Fruit fly (Drosophila melanogaster) whole organism, embryonic: ENCODE results near the gene dbe.
A peak's percentile ranks its signal among the peaks of the same experiment; 100 is the strongest.

Experiments
- Awh ChIP-seq: fragments of 200-800 bp; sonication (Bioruptor generic); IDR thresholded peaks from 2 replicates; pipeline ENCODE4, ENCODE4 v1.3.6; 2022; ENCODE audit warnings: missing biosample characterization, missing genetic modification characterization
- Bgb ChIP-seq: fragments of 200-800 bp; sonication (Bioruptor generic); IDR thresholded peaks from 2 replicates; pipeline ENCODE4 v1.3.6; 2022; ENCODE audit warnings: missing biosample characterization, missing genetic modification characterization; ENCODE audit not compliant: partially characterized antibody
- CG10209 ChIP-seq: fragments of 200-800 bp; sonication (Bioruptor generic); optimal IDR thresholded peaks from 3 replicates; lab custom pipeline; 2017; ENCODE audit warnings: missing biosample characterization, mild to moderate bottlenecking, missing genetic modification characterization, missing genetic modification reagents
- CG12104 ChIP-seq: fragments of 200-800 bp; sonication (Bioruptor generic); optimal IDR thresholded peaks from 3 replicates; lab custom pipeline; 2016; ENCODE audit warnings: missing biosample characterization, missing genetic modification characterization
- CG13296 ChIP-seq: fragments of 200-800 bp; sonication (Bioruptor generic); optimal IDR thresholded peaks from 3 replicates; lab custom pipeline; 2018; ENCODE audit warnings: missing biosample characterization, mild to moderate bottlenecking, missing genetic modification characterization
- CG14710 ChIP-seq: fragments of 200-800 bp; sonication (Bioruptor generic); optimal IDR thresholded peaks from 3 replicates; lab custom pipeline; 2019; ENCODE audit warnings: missing biosample characterization, mild to moderate bottlenecking, missing genetic modification characterization, moderate library complexity
- CG15514 ChIP-seq: fragments of 200-800 bp; sonication (Bioruptor generic); optimal IDR thresholded peaks from 3 replicates; lab custom pipeline; 2017; ENCODE audit warnings: missing biosample characterization, missing genetic modification characterization, mild to moderate bottlenecking, moderate library complexity, missing genetic modification reagents
- CG16863 ChIP-seq: fragments of 200-800 bp; sonication (Bioruptor generic); optimal IDR thresholded peaks from 3 replicates; lab custom pipeline; 2016; ENCODE audit warnings: missing biosample characterization, missing genetic modification characterization
- CG17385 ChIP-seq: fragments of 200-800 bp; sonication (Bioruptor generic); optimal IDR thresholded peaks from 3 replicates; lab custom pipeline; 2018; ENCODE audit warnings: missing biosample characterization, mild to moderate bottlenecking, missing genetic modification characterization
- CG2199 ChIP-seq: fragments of 200-800 bp; sonication (Bioruptor generic); IDR thresholded peaks from 3 replicates; pipeline ENCODE4 v1.3.6; 2022; ENCODE audit warnings: missing biosample characterization, missing genetic modification characterization
- CG30403 ChIP-seq: fragments of 200-800 bp; sonication (Bioruptor generic); optimal IDR thresholded peaks from 3 replicates; lab custom pipeline; 2016; ENCODE audit warnings: missing biosample characterization, missing genetic modification characterization
- CG31388 ChIP-seq: fragments of 200-800 bp; sonication (Bioruptor generic); optimal IDR thresholded peaks from 2 replicates; lab custom pipeline; 2016; ENCODE audit warnings: missing biosample characterization, missing genetic modification characterization
- CG31441 ChIP-seq: fragments of 200-800 bp; sonication (Bioruptor generic); IDR thresholded peaks from 2 replicates; pipeline ENCODE4 v1.3.6; 2022; ENCODE audit warnings: missing biosample characterization, missing genetic modification characterization
- CG34422 ChIP-seq: fragments of 200-800 bp; sonication (Bioruptor generic); IDR thresholded peaks from 3 replicates; pipeline ENCODE4 v1.3.6; 2022; ENCODE audit warnings: missing biosample characterization, missing genetic modification characterization
- CG3847 ChIP-seq: fragments of 200-800 bp; sonication (Bioruptor generic); IDR thresholded peaks from 2 replicates; pipeline ENCODE4 v1.3.6; 2022; ENCODE audit warnings: missing biosample characterization, missing genetic modification characterization
- CG42726 ChIP-seq: fragments of 200-800 bp; sonication (Bioruptor generic); IDR thresholded peaks from 2 replicates; pipeline ENCODE4 v1.3.6; 2022; ENCODE audit warnings: missing biosample characterization, missing genetic modification characterization; ENCODE audit not compliant: partially characterized antibody
- CG6765 ChIP-seq: fragments of 200-800 bp; sonication (Bioruptor generic); optimal IDR thresholded peaks from 3 replicates; lab custom pipeline; 2017; ENCODE audit warnings: missing biosample characterization, mild to moderate bottlenecking, missing genetic modification characterization
- CG7372 ChIP-seq: fragments of 200-800 bp; sonication (Bioruptor generic); IDR thresholded peaks from 2 replicates; pipeline ENCODE4 v1.3.6; 2022; ENCODE audit warnings: missing biosample characterization, missing genetic modification characterization
- CG7839 ChIP-seq: fragments of 200-800 bp; sonication (Bioruptor generic); optimal IDR thresholded peaks from 3 replicates; lab custom pipeline; 2018; ENCODE audit warnings: missing biosample characterization, mild to moderate bottlenecking, missing genetic modification characterization, moderate library complexity
- CG7987 ChIP-seq: fragments of 200-800 bp; sonication (Bioruptor generic); optimal IDR thresholded peaks from 2 replicates; lab custom pipeline; 2018; ENCODE audit warnings: missing biosample characterization, mild to moderate bottlenecking, missing genetic modification characterization, moderate library complexity
- CG8290 ChIP-seq, 3 experiments: fragments of 200-800 bp; sonication (Bioruptor generic); optimal IDR thresholded peaks; 2 replicates each; lab custom pipeline; 2016 to 2019; ENCODE audit warnings: missing biosample characterization in 3 of 3, missing genetic modification characterization in 3 of 3, mild to moderate bottlenecking in 2 of 3, moderate library complexity in 1 of 3
- CG8765 ChIP-seq: fragments of 200-800 bp; sonication (Bioruptor generic); IDR thresholded peaks from 2 replicates; pipeline ENCODE4 v1.3.6; 2022; ENCODE audit warnings: missing biosample characterization, missing genetic modification characterization
- Chrac-16 ChIP-seq: fragments of 200-800 bp; sonication (Bioruptor generic); optimal IDR thresholded peaks from 3 replicates; lab custom pipeline; 2016; ENCODE audit warnings: missing biosample characterization, missing genetic modification characterization
- D19A ChIP-seq: fragments of 200-800 bp; optimal IDR thresholded peaks from 3 replicates; lab custom pipeline; 2019; ENCODE audit warnings: missing biosample characterization, mild to moderate bottlenecking, missing genetic modification characterization, moderate library complexity
- Drgx ChIP-seq: fragments of 200-800 bp; sonication (Bioruptor generic); IDR thresholded peaks from 2 replicates; pipeline ENCODE4 v1.3.6; 2022; ENCODE audit warnings: missing biosample characterization, missing genetic modification characterization
- HLHmδ ChIP-seq: fragments of 200-800 bp; sonication (Bioruptor generic); optimal IDR thresholded peaks from 2 replicates; lab custom pipeline; 2018; ENCODE audit warnings: missing biosample characterization, mild to moderate bottlenecking, missing genetic modification characterization, moderate library complexity
- MTF-1 ChIP-seq: fragments of 200-800 bp; sonication (Bioruptor generic); optimal IDR thresholded peaks from 2 replicates; lab custom pipeline; 2018; ENCODE audit warnings: missing biosample characterization, mild to moderate bottlenecking, missing genetic modification characterization, borderline replicate concordance
- Mad ChIP-seq: fragments of 200-800 bp; sonication (Bioruptor generic); optimal IDR thresholded peaks from 2 replicates; lab custom pipeline; 2016; ENCODE audit warnings: missing biosample characterization, missing genetic modification characterization
- Max ChIP-seq: fragments of 200-800 bp; sonication (Bioruptor generic); optimal IDR thresholded peaks from 2 replicates; lab custom pipeline; 2016; ENCODE audit warnings: missing biosample characterization, mild to moderate bottlenecking, missing genetic modification characterization
- Scr ChIP-seq: fragments of 200-800 bp; sonication (Bioruptor generic); IDR thresholded peaks from 2 replicates; pipeline ENCODE4 v1.3.6; 2022; ENCODE audit warnings: missing biosample characterization, missing genetic modification characterization; ENCODE audit not compliant: partially characterized antibody
- Taf1 ChIP-seq: fragments of 200-800 bp; sonication (Bioruptor generic); IDR thresholded peaks from 2 replicates; pipeline ENCODE4 v1.3.6; 2022; ENCODE audit warnings: missing biosample characterization, missing genetic modification characterization
- Tbp ChIP-seq: fragments of >200 bp; optimal IDR thresholded peaks from 2 replicates; lab custom pipeline; 2018; ENCODE audit warnings: missing biosample characterization, missing genetic modification characterization
- YL-1 ChIP-seq: fragments of 200-800 bp; sonication (Bioruptor generic); optimal IDR thresholded peaks from 3 replicates; lab custom pipeline; 2017; ENCODE audit warnings: missing biosample characterization, mild to moderate bottlenecking, missing genetic modification characterization
- bbx ChIP-seq: fragments of 200-800 bp; sonication (Bioruptor generic); IDR thresholded peaks from 2 replicates; pipeline ENCODE4 v1.3.6; 2022; ENCODE audit warnings: missing biosample characterization, missing genetic modification characterization; ENCODE audit not compliant: partially characterized antibody
- cas ChIP-seq: fragments of 200-800 bp; sonication (Bioruptor generic); IDR thresholded peaks from 2 replicates; pipeline ENCODE4 v1.3.6; 2022; ENCODE audit warnings: missing biosample characterization, missing genetic modification characterization
- cato ChIP-seq: fragments of 200-800 bp; sonication (Bioruptor generic); optimal IDR thresholded peaks from 2 replicates; lab custom pipeline; 2016; ENCODE audit warnings: missing biosample characterization, missing genetic modification characterization, borderline replicate concordance
- cg ChIP-seq: fragments of 200-800 bp; sonication (Bioruptor generic); optimal IDR thresholded peaks from 3 replicates; lab custom pipeline; 2019; ENCODE audit warnings: missing biosample characterization, mild to moderate bottlenecking, missing genetic modification characterization, moderate library complexity
- chinmo ChIP-seq: fragments of 200-800 bp; sonication (Bioruptor generic); IDR thresholded peaks from 4 replicates; pipeline ENCODE4 v1.3.6; 2022; ENCODE audit warnings: missing biosample characterization, missing genetic modification characterization; ENCODE audit not compliant: partially characterized antibody
- en ChIP-seq: fragments of 200-800 bp; sonication (Bioruptor generic); optimal IDR thresholded peaks from 2 replicates; lab custom pipeline; 2016; ENCODE audit warnings: missing biosample characterization, missing genetic modification characterization
- ewg ChIP-seq: fragments of 200-800 bp; sonication (Bioruptor generic); optimal IDR thresholded peaks from 3 replicates; lab custom pipeline; 2017; ENCODE audit warnings: mild to moderate bottlenecking, missing biosample characterization, missing genetic modification reagents, missing genetic modification characterization
- fd102C ChIP-seq: fragments of 200-800 bp; sonication (Bioruptor generic); optimal IDR thresholded peaks from 2 replicates; lab custom pipeline; 2018; ENCODE audit warnings: missing biosample characterization, mild to moderate bottlenecking, missing genetic modification characterization, moderate library complexity
- ftz-f1 ChIP-seq: fragments of 200-800 bp; sonication (Bioruptor generic); optimal IDR thresholded peaks from 2 replicates; lab custom pipeline; 2016; ENCODE audit warnings: missing biosample characterization, missing genetic modification characterization
- gce ChIP-seq: fragments of 200-800 bp; sonication (Bioruptor generic); IDR thresholded peaks from 3 replicates; pipeline ENCODE4 v1.3.6; 2022; ENCODE audit warnings: missing biosample characterization, missing genetic modification characterization
- gro ChIP-seq: fragments of 200-800 bp; sonication (Bioruptor generic); optimal IDR thresholded peaks from 2 replicates; lab custom pipeline; 2016; ENCODE audit warnings: missing biosample characterization, missing genetic modification characterization
- inv ChIP-seq: fragments of 200-800 bp; sonication (Bioruptor generic); IDR thresholded peaks from 2 replicates; pipeline ENCODE4 v1.3.6; 2022; ENCODE audit warnings: missing biosample characterization, missing genetic modification characterization; ENCODE audit not compliant: partially characterized antibody
- kay ChIP-seq: fragments of 200-800 bp; sonication (Bioruptor generic); optimal IDR thresholded peaks from 2 replicates; lab custom pipeline; 2016; ENCODE audit warnings: missing biosample characterization, missing genetic modification characterization
- lab ChIP-seq: fragments of 200-800 bp; sonication (Bioruptor generic); optimal IDR thresholded peaks from 3 replicates; lab custom pipeline; 2017; ENCODE audit warnings: missing biosample characterization, missing genetic modification characterization, mild to moderate bottlenecking, moderate library complexity, missing genetic modification reagents
- nerfin-2 ChIP-seq: fragments of 200-800 bp; sonication (Bioruptor generic); IDR thresholded peaks from 2 replicates; pipeline ENCODE4 v1.3.6; 2022; ENCODE audit warnings: missing biosample characterization, missing genetic modification characterization; ENCODE audit not compliant: partially characterized antibody
- zf30C ChIP-seq: fragments of 200-800 bp; sonication (Bioruptor generic); optimal IDR thresholded peaks from 3 replicates; lab custom pipeline; 2018; ENCODE audit warnings: missing biosample characterization, mild to moderate bottlenecking, missing genetic modification characterization

dbe gene

DNA sequence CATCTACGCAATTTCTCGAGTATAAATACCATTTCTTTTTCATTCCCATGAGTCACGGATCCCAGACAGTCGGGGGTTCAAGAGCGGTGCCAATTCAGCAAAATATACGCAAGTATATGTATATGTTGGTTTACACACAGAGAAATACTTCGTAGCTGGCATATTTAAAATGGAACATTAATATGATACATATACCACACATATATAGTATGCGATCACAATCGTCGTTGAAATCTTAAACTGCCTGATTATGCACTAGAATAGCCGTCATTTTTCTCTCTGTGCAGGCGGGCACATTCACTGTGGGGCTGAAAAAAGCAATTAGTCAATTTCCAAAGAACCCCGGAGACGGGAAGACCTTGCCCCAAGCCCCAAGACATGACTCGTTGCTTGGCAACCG lies 27.9 kb downstream of the dbe start (continued):
- TF ChIP-seq cas (GFP tag; lab: Robert Waterston, UW) (peak; percentile 81), CG2199 (GFP tag; lab: Robert Waterston, UW) (no peak), CG8290 (GFP tag; optimal IDR thresholded peaks at IDR 0.05; lab: Kevin White, UChicago) (peak; percentile 38), CG8290 (tag; optimal IDR thresholded peaks at IDR 0.05; lab: Kevin White, UChicago) (peak in 1 of 2 experiments; percentile 79), Tbp (GFP tag; lab: Kevin White, UChicago) (no peak), CG7839 (tag; lab: Kevin White, UChicago) (peak; percentile 76), CG7987 (GFP tag; lab: Kevin White, UChicago) (no peak), en (GFP tag; lab: Kevin White, UChicago) (no peak), CG7372 (GFP tag; lab: Robert Waterston, UW) (peak; percentile 63), Max (GFP tag; lab: Kevin White, UChicago) (peak; percentile 55), CG17385 (GFP tag; lab: Kevin White, UChicago) (peak; percentile 57), CG10209 (GFP tag; lab: Kevin White, UChicago) (peak; percentile 67), CG13296 (GFP tag; lab: Kevin White, UChicago) (peak; percentile 69), ftz-f1 (peak; percentile 38), CG3847 (GFP tag; lab: Robert Waterston, UW) (peak; percentile 79), cg (no peak), nerfin-2 (no peak), gce (GFP tag; lab: Robert Waterston, UW) (peak; percentile 66; the same call in 1 of the 3 replicates), Chrac-16 (GFP tag; lab: Kevin White, UChicago) (peak; percentile 70), chinmo (0 out of 4 replicates have a peak, but pooled peaks have one; percentile 45), CG16863 (GFP tag; lab: Kevin White, UChicago) (peak; percentile 41), MTF-1 (GFP tag; lab: Kevin White, UChicago) (no peak), Drgx (GFP tag; lab: Robert Waterston, UW) (peak; percentile 94), CG42726 (GFP tag; lab: Robert Waterston, UW) (no peak), CG31441 (GFP tag; lab: Robert Waterston, UW) (peak; percentile 47; the same call in 1 of the 2 replicates), CG8765 (GFP tag; lab: Robert Waterston, UW) (peak; percentile 73), gro (GFP tag; lab: Kevin White, UChicago) (peak; percentile 87), CG31388 (GFP tag; lab: Kevin White, UChicago) (no peak), Mad (GFP tag; lab: Kevin White, UChicago) (peak; percentile 50), CG34422 (GFP tag; lab: Robert Waterston, UW) (peak; percentile 68; the same call in 1 of the 3 replicates), inv (GFP tag; lab: Robert Waterston, UW) (no peak), CG14710 (peak; percentile 39), kay (GFP tag; lab: Kevin White, UChicago) (peak; percentile 66), D19A (tag; lab: Kevin White, UChicago) (no peak), cato (GFP tag; lab: Kevin White, UChicago) (no peak), CG12104 (GFP tag; lab: Kevin White, UChicago) (peak; percentile 30), bbx (GFP tag; lab: Robert Waterston, UW) (no peak), ewg (peak; percentile 43), lab (GFP tag; lab: Kevin White, UChicago) (peak; percentile 90), zf30C (GFP tag; lab: Kevin White, UChicago) (peak; percentile 40), Taf1 (peak; percentile 71), Scr (GFP tag; lab: Robert Waterston, UW) (no peak), fd102C (GFP tag; lab: Kevin White, UChicago) (no peak), HLHmδ (GFP tag; lab: Kevin White, UChicago) (no peak), CG15514 (GFP tag; lab: Kevin White, UChicago) (peak; percentile 64), CG30403 (GFP tag; lab: Kevin White, UChicago) (peak; percentile 79), Bgb (GFP tag; lab: Robert Waterston, UW) (no peak), CG6765 (peak; percentile 44), Awh (GFP tag; lab: Robert Waterston, UW) (peak; percentile 68), YL-1 (GFP tag; lab: Kevin White, UChicago) (no peak)
